Worm (Caenorhabditis elegans): ENCODE measurements around the gene chil-19.

ce11 chrII:9498589-9498988, 44.4 kb upstream of the chil-19 start:
- TF ChIP-seq ces-1 (GFP tag; optimal IDR thresholded peaks at IDR 0.05) (peak; percentile 24), blmp-1 (tag; optimal IDR thresholded peaks at IDR 0.05) (no peak), ceh-83 (GFP tag; optimal IDR thresholded peaks at IDR 0.05) (no peak), snpc-4 (tag; optimal IDR thresholded peaks at IDR 0.05) (no peak), lin-13 (tag; optimal IDR thresholded peaks at IDR 0.05) (no peak), lsy-2 (tag; optimal IDR thresholded peaks at IDR 0.05) (no peak), nhr-12 (tag; optimal IDR thresholded peaks at IDR 0.05) (no peak), hlh-1 (tag; optimal IDR thresholded peaks at IDR 0.05) (no peak)

Measured in whole organism, mixed stage, embryonic.